Worm (Caenorhabditis elegans) whole organism, L4 larva: ENCODE results near the gene rmd-1.

ENCODE experiments used
- F37D6.2 ChIP-seq: sonication (generic microtip); optimal IDR thresholded peaks from 2 replicates; lab custom pipeline; 2016; ENCODE audit warnings: mild to moderate bottlenecking, missing genetic modification characterization, missing compliant biosample characterization
- F44E2.7 ChIP-seq: fragments of 200-800 bp; sonication (Bioruptor generic); IDR thresholded peaks from 2 replicates; pipeline ENCODE4 v2.1.2; 2022; ENCODE audit warnings: missing genetic modification characterization, missing compliant biosample characterization
- F49E8.2 ChIP-seq: sonication (generic microtip); optimal IDR thresholded peaks from 2 replicates; lab custom pipeline; 2016; ENCODE audit warnings: missing compliant biosample characterization, mild to moderate bottlenecking, missing genetic modification characterization, borderline replicate concordance
- T20F7.1 ChIP-seq: fragments of 200-800 bp; sonication (Bioruptor generic); optimal IDR thresholded peaks from 2 replicates; lab custom pipeline; 2018; ENCODE audit warnings: mild to moderate bottlenecking, missing genetic modification characterization, missing compliant biosample characterization
- T26A8.4 ChIP-seq: fragments of 200-800 bp; sonication (Bioruptor generic); IDR thresholded peaks from 2 replicates; pipeline ENCODE4 v1.3.6; 2022; ENCODE audit warnings: missing genetic modification characterization, missing compliant biosample characterization
- Y105C5A.15 ChIP-seq: fragments of 200-800 bp; sonication (Bioruptor generic); IDR thresholded peaks from 2 replicates; pipeline ENCODE4 v1.3.6; 2022; ENCODE audit warnings: missing genetic modification characterization, missing compliant biosample characterization
- ZK546.5 ChIP-seq, 2 experiments: sonication (generic microtip); optimal IDR thresholded peaks; 2 replicates each; lab custom pipeline; 2017; ENCODE audit warnings: missing biosample characterization in 2 of 2, missing genetic modification characterization in 2 of 2
- aly-2 ChIP-seq: sonication (generic microtip); optimal IDR thresholded peaks from 2 replicates; lab custom pipeline; 2018; ENCODE audit warnings: missing biosample characterization, missing genetic modification characterization
- ceh-32 ChIP-seq: sonication (generic microtip); optimal IDR thresholded peaks from 2 replicates; lab custom pipeline; 2016; ENCODE audit warnings: mild to moderate bottlenecking, missing genetic modification characterization, missing compliant biosample characterization; ENCODE audit not compliant: poor library complexity
- ces-1 ChIP-seq: fragments of 150-350 bp; sonication (generic microtip); optimal IDR thresholded peaks from 4 replicates; lab custom pipeline; 2014; ENCODE audit warnings: missing biosample characterization, missing genetic modification reagents, missing genetic modification characterization
- daf-12 ChIP-seq: fragments of 150-350 bp; optimal IDR thresholded peaks from 2 replicates; lab custom pipeline; 2014; ENCODE audit warnings: missing biosample characterization, missing genetic modification reagents, missing genetic modification characterization
- daf-16 ChIP-seq, 3 experiments: sonication (generic microtip); optimal IDR thresholded peaks; 2 replicates each; lab custom pipeline; 2016 to 2017; ENCODE audit warnings: missing genetic modification characterization in 3 of 3, missing genetic modification reagents in 3 of 3, mild to moderate bottlenecking in 2 of 3, missing compliant biosample characterization in 2 of 3, missing biosample characterization in 1 of 3, moderate library complexity in 1 of 3
- daf-19 ChIP-seq: fragments of 200-800 bp; sonication (Bioruptor generic); conservative IDR thresholded peaks from 2 replicates; pipeline ENCODE4 v1.3.6; 2022; ENCODE audit warnings: missing genetic modification characterization, missing compliant biosample characterization
- dmd-6 ChIP-seq: fragments of 200-800 bp; sonication (Bioruptor generic); IDR thresholded peaks from 2 replicates; pipeline ENCODE4 v1.3.6; 2022; ENCODE audit warnings: missing genetic modification reagents, missing genetic modification characterization, missing compliant biosample characterization
- dve-1 ChIP-seq: sonication (generic microtip); optimal IDR thresholded peaks from 2 replicates; lab custom pipeline; 2017; ENCODE audit warnings: antibody characterized with exemption, mild to moderate bottlenecking, missing genetic modification characterization, missing compliant biosample characterization; ENCODE audit not compliant: insufficient read depth
- fos-1 ChIP-seq: fragments of 150-350 bp; optimal IDR thresholded peaks from 2 replicates; lab custom pipeline; 2014; ENCODE audit warnings: missing biosample characterization, missing genetic modification characterization
- gei-8 ChIP-seq: fragments of 200-800 bp; sonication (Bioruptor generic); optimal IDR thresholded peaks from 2 replicates; lab custom pipeline; 2018; ENCODE audit warnings: mild to moderate bottlenecking, missing genetic modification characterization, missing compliant biosample characterization
- hlh-11 ChIP-seq: fragments of 200-800 bp; sonication (Bioruptor generic); optimal IDR thresholded peaks from 2 replicates; lab custom pipeline; 2018; ENCODE audit warnings: mild to moderate bottlenecking, missing genetic modification characterization, missing compliant biosample characterization
- hmg-1.1 ChIP-seq: fragments of 200-800 bp; sonication (Bioruptor generic); IDR thresholded peaks from 2 replicates; pipeline ENCODE4 v1.3.6; 2022; ENCODE audit warnings: missing genetic modification reagents, missing genetic modification characterization, missing compliant biosample characterization
- jun-1 ChIP-seq: fragments of 150-350 bp; optimal IDR thresholded peaks from 2 replicates; lab custom pipeline; 2014; ENCODE audit warnings: missing biosample characterization, missing genetic modification reagents, missing genetic modification characterization
- lim-7 ChIP-seq: fragments of 200-800 bp; sonication (Bioruptor generic); IDR thresholded peaks from 2 replicates; pipeline ENCODE4 v1.3.6; 2022; ENCODE audit warnings: missing genetic modification characterization, missing compliant biosample characterization
- lin-29 ChIP-seq: fragments of 200-800 bp; sonication (Bioruptor generic); IDR thresholded peaks from 2 replicates; pipeline ENCODE4 v1.3.6; 2022; ENCODE audit warnings: missing genetic modification reagents, missing genetic modification characterization, missing compliant biosample characterization
- lin-38 ChIP-seq: fragments of 200-800 bp; sonication (Bioruptor generic); IDR thresholded peaks from 2 replicates; pipeline ENCODE4 v1.3.6; 2022; ENCODE audit warnings: missing genetic modification reagents, missing genetic modification characterization, missing compliant biosample characterization
- lir-3 ChIP-seq: sonication (generic microtip); optimal IDR thresholded peaks from 2 replicates; lab custom pipeline; 2016; ENCODE audit warnings: mild to moderate bottlenecking, missing genetic modification characterization, missing compliant biosample characterization
- lsy-2 ChIP-seq, 2 experiments: fragments of 150-350 bp in 1 of 2; sonication (generic microtip) in 1 of 2; optimal IDR thresholded peaks; 2 replicates each; lab custom pipeline; 2014 to 2017; ENCODE audit warnings: missing biosample characterization in 2 of 2, missing genetic modification characterization in 2 of 2
- madf-9 ChIP-seq: fragments of 200-800 bp; sonication (Bioruptor generic); conservative IDR thresholded peaks from 2 replicates; pipeline ENCODE4 v1.3.6; 2022; ENCODE audit warnings: missing genetic modification reagents, missing genetic modification characterization, missing compliant biosample characterization
- mes-2 ChIP-seq: sonication (generic microtip); optimal IDR thresholded peaks from 2 replicates; lab custom pipeline; 2016; ENCODE audit warnings: missing genotype, mild to moderate bottlenecking, missing genetic modification characterization, missing compliant biosample characterization; ENCODE audit not compliant: poor library complexity, severe bottlenecking
- mxl-2 ChIP-seq: fragments of 200-800 bp; sonication (Bioruptor generic); conservative IDR thresholded peaks from 2 replicates; pipeline ENCODE4 v1.3.6; 2022; ENCODE audit warnings: missing genetic modification reagents, missing genetic modification characterization, missing compliant biosample characterization
- nhr-102 ChIP-seq: sonication (generic microtip); optimal IDR thresholded peaks from 2 replicates; lab custom pipeline; 2016; ENCODE audit warnings: mild to moderate bottlenecking, missing genetic modification characterization, moderate library complexity, missing compliant biosample characterization
- nhr-11 ChIP-seq: fragments of 150-350 bp; optimal IDR thresholded peaks from 2 replicates; lab custom pipeline; 2014; ENCODE audit warnings: missing biosample characterization, missing genetic modification characterization
- nhr-28 ChIP-seq: fragments of 150-350 bp; optimal IDR thresholded peaks from 2 replicates; lab custom pipeline; 2014; ENCODE audit warnings: missing biosample characterization, missing genetic modification characterization
- nhr-41 ChIP-seq: fragments of 200-800 bp; sonication (Bioruptor generic); IDR thresholded peaks from 2 replicates; pipeline ENCODE4 v1.3.6; 2022; ENCODE audit warnings: missing genetic modification reagents, missing genetic modification characterization, missing compliant biosample characterization
- nhr-76 ChIP-seq: fragments of 150-350 bp; optimal IDR thresholded peaks from 2 replicates; lab custom pipeline; 2014; ENCODE audit warnings: missing biosample characterization, missing genetic modification characterization
- nhr-77 ChIP-seq: fragments of 150-350 bp; optimal IDR thresholded peaks from 2 replicates; lab custom pipeline; 2014; ENCODE audit warnings: missing biosample characterization, missing genetic modification characterization
- pqm-1 ChIP-seq: sonication (generic microtip); optimal IDR thresholded peaks from 2 replicates; lab custom pipeline; 2017; ENCODE audit warnings: missing biosample characterization, missing genetic modification characterization
- saeg-2 ChIP-seq: fragments of 200-800 bp; sonication (Bioruptor generic); IDR thresholded peaks from 2 replicates; pipeline ENCODE4 v1.3.6; 2022; ENCODE audit warnings: missing genetic modification reagents, missing genetic modification characterization, missing compliant biosample characterization
- sdz-12 ChIP-seq: fragments of 200-800 bp; sonication (Bioruptor generic); optimal IDR thresholded peaks from 2 replicates; lab custom pipeline; 2018; ENCODE audit warnings: mild to moderate bottlenecking, missing genetic modification characterization, missing compliant biosample characterization
- set-16 ChIP-seq: fragments of 200-800 bp; sonication (Bioruptor generic); IDR thresholded peaks from 2 replicates; pipeline ENCODE4 v1.3.6; 2022; ENCODE audit warnings: missing genetic modification reagents, missing genetic modification characterization, missing compliant biosample characterization
- spr-1 ChIP-seq: sonication (generic microtip); optimal IDR thresholded peaks from 2 replicates; lab custom pipeline; 2016; ENCODE audit warnings: mild to moderate bottlenecking, missing genetic modification characterization, missing compliant biosample characterization
- spr-3 ChIP-seq: fragments of 200-800 bp; sonication (Bioruptor generic); optimal IDR thresholded peaks from 2 replicates; lab custom pipeline; 2018; ENCODE audit warnings: mild to moderate bottlenecking, missing genetic modification characterization, missing compliant biosample characterization
- tra-1 ChIP-seq: fragments of 200-800 bp; sonication (Bioruptor generic); IDR thresholded peaks from 2 replicates; pipeline ENCODE4 v1.3.6; 2022; ENCODE audit warnings: missing genetic modification reagents, missing genetic modification characterization, missing compliant biosample characterization
- unc-130 ChIP-seq: sonication (generic microtip); optimal IDR thresholded peaks from 2 replicates; lab custom pipeline; 2016; ENCODE audit warnings: missing genetic modification reagents, missing genetic modification characterization, missing compliant biosample characterization
- vab-7 ChIP-seq: fragments of 200-800 bp; sonication (Bioruptor generic); IDR thresholded peaks from 2 replicates; pipeline ENCODE4 v1.3.6; 2022; ENCODE audit warnings: missing genetic modification reagents, missing genetic modification characterization, missing compliant biosample characterization
- zfp-2 ChIP-seq: sonication (generic microtip); optimal IDR thresholded peaks from 2 replicates; lab custom pipeline; 2016; ENCODE audit warnings: mild to moderate bottlenecking, missing genetic modification characterization, missing compliant biosample characterization
- zfp-3 ChIP-seq: fragments of 200-800 bp; sonication (Bioruptor generic); conservative IDR thresholded peaks from 2 replicates; pipeline ENCODE4 v1.3.6; 2022; ENCODE audit warnings: missing genetic modification reagents, missing genetic modification characterization, missing compliant biosample characterization

The rmd-1 gene

DNA sequence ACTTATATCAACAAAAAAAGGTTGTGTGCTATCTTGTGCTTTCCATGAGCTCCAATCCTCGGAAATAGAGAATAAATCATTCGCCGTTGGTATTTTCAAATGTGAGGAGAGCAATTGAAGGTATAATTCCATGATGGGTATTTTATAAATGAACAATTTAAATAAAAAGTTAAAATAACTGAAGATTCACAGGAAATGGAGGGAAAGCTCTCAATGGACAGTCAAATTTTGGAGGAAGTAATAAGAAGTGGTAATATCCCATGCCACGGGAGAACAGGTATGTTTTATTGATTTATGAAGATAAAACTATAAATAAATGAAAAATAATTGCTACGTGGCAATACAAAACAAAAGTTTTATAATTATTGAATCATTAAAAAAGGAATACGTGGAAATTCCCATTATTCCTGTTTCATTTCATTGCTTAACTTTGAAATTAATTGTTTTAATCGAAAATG, 24.3 kb downstream of the rmd-1 start (continued):
- TF ChIP-seq daf-16 (GFP tag; optimal IDR thresholded peaks at IDR 0.05; lab: Kevin White, UChicago) (peak in 1 of 2 experiments; percentile 62), daf-16 (tag; optimal IDR thresholded peaks at IDR 0.05; lab: Kevin White, UChicago) (peak; percentile 61), nhr-41 (no peak), nhr-102 (tag; lab: Kevin White, UChicago) (peak; percentile 73), mes-2 (tag; lab: Kevin White, UChicago) (no peak), fos-1 (peak; percentile 51)

- TF ChIP-seq lim-7 (GFP tag; lab: Robert Waterston, UW) (no peak), ceh-32 (tag; lab: Kevin White, UChicago) (no peak), ces-1 (GFP tag; lab: Kevin White, UChicago) (no peak), spr-1 (tag; lab: Kevin White, UChicago) (no peak), Y105C5A.15 (no peak), unc-130 (no peak), T26A8.4 (GFP tag; lab: Robert Waterston, UW) (no peak), F37D6.2 (tag; lab: Kevin White, UChicago) (no peak), hmg-1.1 (no peak), nhr-77 (tag; lab: Kevin White, UChicago) (peak; percentile 17), pqm-1 (tag; lab: Kevin White, UChicago) (peak; percentile 88), daf-16 (GFP tag; optimal IDR thresholded peaks at IDR 0.05; lab: Kevin White, UChicago) (no peak), daf-16 (tag; optimal IDR thresholded peaks at IDR 0.05; lab: Kevin White, UChicago) (peak; percentile 33), tra-1 (GFP tag; lab: Robert Waterston, UW) (no peak), nhr-11 (tag; lab: Kevin White, UChicago) (no peak), gei-8 (GFP tag; lab: Kevin White, UChicago) (no peak), jun-1 (no peak), saeg-2 (GFP tag; lab: Robert Waterston, UW) (no peak), lin-38 (GFP tag; lab: Robert Waterston, UW) (0 out of 2 replicates have a peak, but pooled peaks have one; percentile 31), F44E2.7 (no peak), aly-2 (tag; lab: Kevin White, UChicago) (no peak), nhr-102 (tag; lab: Kevin White, UChicago) (no peak), vab-7 (GFP tag; lab: Robert Waterston, UW) (no peak), set-16 (GFP tag; lab: Robert Waterston, UW) (no peak), mxl-2 (GFP tag; lab: Robert Waterston, UW) (no peak), nhr-41 (no peak), ZK546.5 (tag; optimal IDR thresholded peaks at IDR 0.05; lab: Kevin White, UChicago) (no peak), spr-3 (GFP tag; lab: Kevin White, UChicago) (no peak), nhr-76 (tag; lab: Kevin White, UChicago) (no peak), sdz-12 (GFP tag; lab: Kevin White, UChicago) (no peak), dmd-6 (GFP tag; lab: Robert Waterston, UW) (peak; percentile 74), hlh-11 (no peak), T20F7.1 (GFP tag; lab: Kevin White, UChicago) (peak; percentile 5), lsy-2 (tag; optimal IDR thresholded peaks at IDR 0.05; lab: Kevin White, UChicago) (peak in 1 of 2 experiments; percentile 10), dve-1 (tag; lab: Kevin White, UChicago) (peak; percentile 54), lir-3 (tag; lab: Kevin White, UChicago) (no peak), lin-29 (GFP tag; lab: Robert Waterston, UW) (no peak), daf-12 (tag; lab: Kevin White, UChicago) (no peak), zfp-3 (GFP tag; lab: Robert Waterston, UW) (no peak), madf-9 (no peak), daf-19 (no peak), F49E8.2 (tag; lab: Kevin White, UChicago) (no peak), zfp-2 (no peak), nhr-28 (tag; lab: Kevin White, UChicago) (peak; percentile 40)
These were observed 27.9 kb downstream of the rmd-1 start for ce11 chrIII:9786776-9787175.
